Fruit fly (Drosophila melanogaster): ENCODE results near the gene CG14456.

CG14456 gene

dm6 chr3L:22649096-22649495, 37.9 kb upstream of the CG14456 start, which contains the start of gene CG33771:
Gene CG33771, plus strand, starts transcription at chr3L:22649396.
- TF ChIP-seq Crg-1 (GFP tag; optimal IDR thresholded peaks at IDR 0.05), result no peak
- TF ChIP-seq CG11617 (GFP tag; optimal IDR thresholded peaks at IDR 0.05), result no peak
- TF ChIP-seq CG7045 (GFP tag; optimal IDR thresholded peaks at IDR 0.05), result no peak
- TF ChIP-seq CG14711 (tag; optimal IDR thresholded peaks at IDR 0.05), result no peak
- TF ChIP-seq Hr96 (GFP tag; optimal IDR thresholded peaks at IDR 0.05), result no peak
- no peak for TF ChIP-seq cic (GFP tag; optimal IDR thresholded peaks at IDR 0.05)
- no peak for TF ChIP-seq CG7101 (tag; optimal IDR thresholded peaks at IDR 0.05)
- no peak for TF ChIP-seq CG12768 (GFP tag; optimal IDR thresholded peaks at IDR 0.05)
- TF ChIP-seq kay (GFP tag; ENCODE audit: borderline replicate concordance), result no peak
- no peak for TF ChIP-seq Mnt (GFP tag; optimal IDR thresholded peaks at IDR 0.05)
- TF ChIP-seq CG33017 (tag; optimal IDR thresholded peaks at IDR 0.05), result no peak
- no peak for TF ChIP-seq Clk (GFP tag; optimal IDR thresholded peaks at IDR 0.05)
- no peak for TF ChIP-seq ovo (GFP tag; optimal IDR thresholded peaks at IDR 0.05)
- no peak for TF ChIP-seq toe (GFP tag; optimal IDR thresholded peaks at IDR 0.05)
- no peak for TF ChIP-seq cnc (optimal IDR thresholded peaks at IDR 0.05)
- TF ChIP-seq pad (GFP tag; optimal IDR thresholded peaks at IDR 0.05), result no peak
- no peak for TF ChIP-seq CG5204 (GFP tag; optimal IDR thresholded peaks at IDR 0.05)
- TF ChIP-seq CG1620 (GFP tag; optimal IDR thresholded peaks at IDR 0.05), result no peak

- TF ChIP-seq CG33017 (tag; optimal IDR thresholded peaks at IDR 0.05), result no peak
- TF ChIP-seq cnc (optimal IDR thresholded peaks at IDR 0.05), result no peak
- no peak for TF ChIP-seq CG11617 (GFP tag; optimal IDR thresholded peaks at IDR 0.05)
- TF ChIP-seq cic (GFP tag; optimal IDR thresholded peaks at IDR 0.05), result no peak
- TF ChIP-seq CG7101 (tag; optimal IDR thresholded peaks at IDR 0.05), result no peak
- TF ChIP-seq ovo (GFP tag; optimal IDR thresholded peaks at IDR 0.05), result no peak
Measured at dm6 chr3L:22652425-22652824, 34.6 kb upstream of the CG14456 start, which contains the start of gene CG33772. Gene CG33772, minus strand, starts transcription at chr3L:22652525.

- no peak for TF ChIP-seq CG11617 (GFP tag; optimal IDR thresholded peaks at IDR 0.05)
- TF ChIP-seq toe (GFP tag; optimal IDR thresholded peaks at IDR 0.05), result no peak
- TF ChIP-seq Hr96 (GFP tag; optimal IDR thresholded peaks at IDR 0.05), result no peak
- no peak for TF ChIP-seq CG7101 (tag; optimal IDR thresholded peaks at IDR 0.05)
- no peak for TF ChIP-seq Mnt (GFP tag; optimal IDR thresholded peaks at IDR 0.05)
- no peak for TF ChIP-seq CG33017 (tag; optimal IDR thresholded peaks at IDR 0.05)
Measured at dm6 chr3L:22665110-22665509, 21.9 kb upstream of the CG14456 start.

dm6 chr3L:22669275-22670006, 17.6 kb upstream of the CG14456 start, which contains the start of gene Jhbp6:
Gene Jhbp6, plus strand, starts transcription at chr3L:22669956.
- TF ChIP-seq CG1620 (GFP tag; optimal IDR thresholded peaks at IDR 0.05) (no peak), CG14711 (tag; optimal IDR thresholded peaks at IDR 0.05) (no peak), CG12768 (GFP tag; optimal IDR thresholded peaks at IDR 0.05) (no peak), bab1 (GFP tag; optimal IDR thresholded peaks at IDR 0.05) (no peak), CG7101 (tag; optimal IDR thresholded peaks at IDR 0.05) (no peak), Clk (GFP tag; optimal IDR thresholded peaks at IDR 0.05) (no peak)

dm6 chr3L:22670174-22670573, 16.8 kb upstream of the CG14456 start:
- TF ChIP-seq CG33017 (tag; optimal IDR thresholded peaks at IDR 0.05) (no peak), Hr96 (GFP tag; optimal IDR thresholded peaks at IDR 0.05) (no peak), tj (GFP tag; optimal IDR thresholded peaks at IDR 0.05) (no peak), CG1620 (GFP tag; optimal IDR thresholded peaks at IDR 0.05) (no peak), pad (GFP tag; optimal IDR thresholded peaks at IDR 0.05) (no peak), CG12768 (GFP tag; optimal IDR thresholded peaks at IDR 0.05) (no peak), Mnt (GFP tag; optimal IDR thresholded peaks at IDR 0.05) (no peak), bab1 (GFP tag; optimal IDR thresholded peaks at IDR 0.05) (no peak), CG11617 (GFP tag; optimal IDR thresholded peaks at IDR 0.05) (no peak), CG7101 (tag; optimal IDR thresholded peaks at IDR 0.05) (no peak), cic (GFP tag; optimal IDR thresholded peaks at IDR 0.05) (no peak), CG5204 (GFP tag; optimal IDR thresholded peaks at IDR 0.05) (no peak)

- no peak for TF ChIP-seq bab1 (GFP tag; optimal IDR thresholded peaks at IDR 0.05)
- no peak for TF ChIP-seq CG1620 (GFP tag; optimal IDR thresholded peaks at IDR 0.05)
- no peak for TF ChIP-seq kay (GFP tag; ENCODE audit: borderline replicate concordance)
- no peak for TF ChIP-seq Hr96 (GFP tag; optimal IDR thresholded peaks at IDR 0.05)
- TF ChIP-seq ovo (GFP tag; optimal IDR thresholded peaks at IDR 0.05), result no peak
- no peak for TF ChIP-seq cic (GFP tag; optimal IDR thresholded peaks at IDR 0.05)
- no peak for TF ChIP-seq CG12768 (GFP tag; optimal IDR thresholded peaks at IDR 0.05)
- no peak for TF ChIP-seq cnc (optimal IDR thresholded peaks at IDR 0.05)
- TF ChIP-seq CG14711 (tag; optimal IDR thresholded peaks at IDR 0.05), result no peak
Measured at dm6 chr3L:22671699-22672276, 15.2 kb upstream of the CG14456 start.

- TF ChIP-seq ovo (GFP tag; optimal IDR thresholded peaks at IDR 0.05) (no peak), CG14711 (tag; optimal IDR thresholded peaks at IDR 0.05) (no peak), CG5204 (GFP tag; optimal IDR thresholded peaks at IDR 0.05) (no peak), tj (GFP tag; optimal IDR thresholded peaks at IDR 0.05) (no peak), pad (GFP tag; optimal IDR thresholded peaks at IDR 0.05) (no peak), Mnt (GFP tag; optimal IDR thresholded peaks at IDR 0.05) (no peak), bab1 (GFP tag; optimal IDR thresholded peaks at IDR 0.05) (no peak), CG33017 (tag; optimal IDR thresholded peaks at IDR 0.05) (no peak), kay (GFP tag; ENCODE audit: borderline replicate concordance) (no peak), Hr96 (GFP tag; optimal IDR thresholded peaks at IDR 0.05) (no peak), CG12768 (GFP tag; optimal IDR thresholded peaks at IDR 0.05) (no peak), cic (GFP tag; optimal IDR thresholded peaks at IDR 0.05) (no peak), cnc (optimal IDR thresholded peaks at IDR 0.05) (no peak), CG7045 (GFP tag; optimal IDR thresholded peaks at IDR 0.05) (no peak)
Measured at dm6 chr3L:22680932-22681331, 6.1 kb upstream of the CG14456 start.
